Worm (Caenorhabditis elegans) whole organism, L3 larva: Measurements from ENCODE around the gene mps-4.
A peak's percentile ranks its signal among the peaks of the same experiment; 100 is the strongest.

ENCODE experiments used
- R02D3.7 ChIP-seq: fragments of 150-350 bp; optimal IDR thresholded peaks from 2 replicates; lab custom pipeline; 2014; ENCODE audit warnings: missing biosample characterization, missing genetic modification characterization
- aly-2 ChIP-seq: fragments of 150-350 bp; optimal IDR thresholded peaks from 2 replicates; lab custom pipeline; 2014; ENCODE audit warnings: missing biosample characterization, missing genetic modification characterization
- ama-1 ChIP-seq: fragments of 150-350 bp; optimal IDR thresholded peaks from 2 replicates; lab custom pipeline; 2018
- ceh-28 ChIP-seq: fragments of 150-350 bp; optimal IDR thresholded peaks from 2 replicates; lab custom pipeline; 2014; ENCODE audit warnings: missing biosample characterization, missing genetic modification reagents, missing genetic modification characterization
- ceh-82 ChIP-seq: fragments of 150-350 bp; optimal IDR thresholded peaks from 2 replicates; lab custom pipeline; 2014; ENCODE audit warnings: missing biosample characterization, missing genetic modification characterization
- ceh-9 ChIP-seq: sonication (generic microtip); optimal IDR thresholded peaks from 2 replicates; lab custom pipeline; 2018; ENCODE audit warnings: missing biosample characterization, missing genetic modification characterization
- daf-12 ChIP-seq: fragments of 150-350 bp; optimal IDR thresholded peaks from 2 replicates; lab custom pipeline; 2014; ENCODE audit warnings: missing biosample characterization, missing genetic modification reagents, missing genetic modification characterization
- egl-27 ChIP-seq: sonication (generic microtip); optimal IDR thresholded peaks from 4 replicates; lab custom pipeline; 2017; ENCODE audit warnings: missing biosample characterization, missing genetic modification reagents, missing genetic modification characterization
- egl-5 ChIP-seq: fragments of 150-350 bp; optimal IDR thresholded peaks from 2 replicates; lab custom pipeline; 2017; ENCODE audit warnings: missing biosample characterization, missing genetic modification reagents, missing genetic modification characterization, inconsistent platforms
- elt-1 ChIP-seq: fragments of 150-350 bp; optimal IDR thresholded peaks from 2 replicates; lab custom pipeline; 2014; ENCODE audit warnings: missing biosample characterization, missing genetic modification characterization
- elt-2 ChIP-seq: sonication (generic microtip); optimal IDR thresholded peaks from 2 replicates; lab custom pipeline; 2016; ENCODE audit warnings: missing genetic modification reagents, mild to moderate bottlenecking, missing genetic modification characterization, missing compliant biosample characterization
- elt-3 ChIP-seq, 3 experiments: fragments of 150-350 bp in 1 of 3; sonication (generic microtip) in 2 of 3; optimal IDR thresholded peaks; 2 replicates in 2 of 3; 4 replicates in 1 of 3; lab custom pipeline; 2014 to 2017; ENCODE audit warnings: missing biosample characterization in 3 of 3, missing genetic modification characterization in 3 of 3
- fkh-2 ChIP-seq: fragments of 150-350 bp; optimal IDR thresholded peaks from 2 replicates; lab custom pipeline; 2014; ENCODE audit warnings: missing biosample characterization, missing genetic modification reagents, missing genetic modification characterization
- fos-1 ChIP-seq: fragments of 150-350 bp; optimal IDR thresholded peaks from 2 replicates; lab custom pipeline; 2014; ENCODE audit warnings: missing biosample characterization, missing genetic modification characterization
- hmg-11 ChIP-seq: sonication (generic microtip); optimal IDR thresholded peaks from 2 replicates; lab custom pipeline; 2016; ENCODE audit warnings: missing genetic modification characterization, missing compliant biosample characterization
- jun-1 ChIP-seq: fragments of 150-350 bp; optimal IDR thresholded peaks from 2 replicates; lab custom pipeline; 2014; ENCODE audit warnings: missing biosample characterization, missing genetic modification reagents, missing genetic modification characterization
- lin-15B ChIP-seq: fragments of 150-350 bp; optimal IDR thresholded peaks from 2 replicates; lab custom pipeline; 2014; ENCODE audit warnings: missing biosample characterization, missing genetic modification characterization
- lin-39 ChIP-seq: fragments of 150-350 bp; optimal IDR thresholded peaks from 2 replicates; lab custom pipeline; 2018; ENCODE audit warnings: missing biosample characterization, missing genetic modification reagents, missing genetic modification characterization
- lsy-12 ChIP-seq: sonication (generic microtip); optimal IDR thresholded peaks from 2 replicates; lab custom pipeline; 2016; ENCODE audit warnings: mild to moderate bottlenecking, missing genetic modification characterization, missing compliant biosample characterization
- mdl-1 ChIP-seq: fragments of 150-350 bp; optimal IDR thresholded peaks from 2 replicates; lab custom pipeline; 2014; ENCODE audit warnings: missing biosample characterization, missing genetic modification characterization
- mml-1 ChIP-seq: fragments of 150-350 bp; sonication (generic microtip); optimal IDR thresholded peaks from 3 replicates; lab custom pipeline; 2014; ENCODE audit warnings: missing biosample characterization, missing genetic modification characterization
- nfya-1 ChIP-seq: sonication (generic microtip); optimal IDR thresholded peaks from 2 replicates; lab custom pipeline; 2017; ENCODE audit warnings: missing genetic modification characterization, mild to moderate bottlenecking, missing compliant biosample characterization, antibody characterized with exemption, moderate library complexity; ENCODE audit not compliant: insufficient read depth
- nhr-11 ChIP-seq: fragments of 150-350 bp; optimal IDR thresholded peaks from 2 replicates; lab custom pipeline; 2014; ENCODE audit warnings: missing biosample characterization, missing genetic modification characterization
- nhr-12 ChIP-seq: fragments of 150-350 bp; optimal IDR thresholded peaks from 2 replicates; lab custom pipeline; 2014; ENCODE audit warnings: missing biosample characterization, missing genetic modification characterization
- nhr-23 ChIP-seq: fragments of 150-350 bp; optimal IDR thresholded peaks from 2 replicates; lab custom pipeline; 2014; ENCODE audit warnings: missing biosample characterization, missing genetic modification reagents, missing genetic modification characterization
- nhr-237 ChIP-seq: fragments of 150-350 bp; optimal IDR thresholded peaks from 2 replicates; lab custom pipeline; 2014; ENCODE audit warnings: missing biosample characterization, missing genetic modification characterization
- nhr-25 ChIP-seq: sonication (generic microtip); optimal IDR thresholded peaks from 2 replicates; lab custom pipeline; 2017; ENCODE audit warnings: missing biosample characterization, missing genetic modification characterization
- nhr-28 ChIP-seq: fragments of 150-350 bp; optimal IDR thresholded peaks from 2 replicates; lab custom pipeline; 2014; ENCODE audit warnings: missing biosample characterization, missing genetic modification characterization
- nhr-43 ChIP-seq: sonication (generic microtip); optimal IDR thresholded peaks from 2 replicates; lab custom pipeline; 2016; ENCODE audit warnings: mild to moderate bottlenecking, missing genetic modification characterization, missing compliant biosample characterization; ENCODE audit not compliant: poor library complexity, severe bottlenecking
- nhr-67 ChIP-seq: fragments of 150-350 bp; optimal IDR thresholded peaks from 2 replicates; lab custom pipeline; 2014; ENCODE audit warnings: missing biosample characterization, missing genetic modification characterization
- nhr-76 ChIP-seq: fragments of 150-350 bp; sonication (generic microtip); optimal IDR thresholded peaks from 5 replicates; lab custom pipeline; 2014; ENCODE audit warnings: missing biosample characterization, missing genetic modification characterization
- nhr-77 ChIP-seq: fragments of 150-350 bp; optimal IDR thresholded peaks from 2 replicates; lab custom pipeline; 2014; ENCODE audit warnings: missing biosample characterization, missing genetic modification characterization
- pha-4 ChIP-seq: fragments of 150-350 bp; optimal IDR thresholded peaks from 2 replicates; lab custom pipeline; 2014; ENCODE audit warnings: missing biosample characterization, missing genetic modification reagents, missing genetic modification characterization
- pqm-1 ChIP-seq: fragments of 150-350 bp; optimal IDR thresholded peaks from 2 replicates; lab custom pipeline; 2017; ENCODE audit warnings: missing biosample characterization, missing genetic modification characterization, inconsistent platforms
- sea-2 ChIP-seq: fragments of 150-350 bp; sonication (generic microtip); optimal IDR thresholded peaks from 4 replicates; lab custom pipeline; 2014; ENCODE audit warnings: missing biosample characterization, missing genetic modification reagents, missing genetic modification characterization
- skn-1 ChIP-seq: fragments of 150-350 bp; optimal IDR thresholded peaks from 2 replicates; lab custom pipeline; 2014; ENCODE audit warnings: missing biosample characterization, missing genetic modification characterization
- snpc-4 ChIP-seq: fragments of 150-350 bp; optimal IDR thresholded peaks from 2 replicates; lab custom pipeline; 2014; ENCODE audit warnings: missing biosample characterization, missing genetic modification characterization
- tbx-2 ChIP-seq: sonication (generic microtip); optimal IDR thresholded peaks from 2 replicates; lab custom pipeline; 2016; ENCODE audit warnings: mild to moderate bottlenecking, missing genetic modification characterization, missing compliant biosample characterization
- unc-39 ChIP-seq: sonication (generic microtip); optimal IDR thresholded peaks from 4 replicates; lab custom pipeline; 2017; ENCODE audit warnings: missing biosample characterization, missing genetic modification characterization
- zag-1 ChIP-seq: fragments of 150-350 bp; optimal IDR thresholded peaks from 2 replicates; lab custom pipeline; 2014; ENCODE audit warnings: missing biosample characterization, missing genetic modification characterization
- ztf-11 ChIP-seq: fragments of 150-350 bp; optimal IDR thresholded peaks from 2 replicates; lab custom pipeline; 2014; ENCODE audit warnings: missing biosample characterization, missing genetic modification characterization

The mps-4 gene

ce11 chrIII:8271676-8272225, at the start of gene mps-4, which contains the start of gene F09G8.10:
Gene mps-4, minus strand, starts transcription at chrIII:8271776.
Gene F09G8.10, minus strand, starts transcription at chrIII:8272175.
- TF ChIP-seq egl-27 (tag; lab: Kevin White, UChicago): no peak
- TF ChIP-seq elt-2: no peak
- no peak for TF ChIP-seq skn-1 (tag; lab: Kevin White, UChicago)

ce11 chrIII:8321225-8321624, 49.6 kb upstream of the mps-4 start:
- TF ChIP-seq nfya-1 (tag; lab: Kevin White, UChicago) (peak; percentile 3), sea-2 (GFP tag; lab: Kevin White, UChicago) (no peak)
- TF ChIP-seq, all 47 proteins: peak for 1

- no peak for TF ChIP-seq snpc-4
These were observed 48.6 kb upstream of the mps-4 start, which contains the start of gene F10E9.10 for ce11 chrIII:8320183-8320582. Gene F10E9.10, minus strand, starts transcription at chrIII:8320283.

ce11 chrIII:8319100-8319499, 47.5 kb upstream of the mps-4 start, which contains the start of gene F10E9.11:
Gene F10E9.11, minus strand, starts transcription at chrIII:8319260.
- TF ChIP-seq daf-12 (tag; lab: Kevin White, UChicago) (no peak), nhr-43 (tag; lab: Kevin White, UChicago) (peak; percentile 83), zag-1 (tag; lab: Kevin White, UChicago) (no peak), ceh-9 (tag; lab: Kevin White, UChicago) (no peak), elt-1 (tag; lab: Kevin White, UChicago) (no peak), nhr-77 (no peak), elt-2 (peak; percentile 2), fkh-2 (no peak), snpc-4 (peak; percentile 76), sea-2 (GFP tag; lab: Kevin White, UChicago) (no peak), ama-1 (lab: Kevin White, UChicago) (peak; percentile 20), ceh-82 (no peak), elt-3 (tag; optimal IDR thresholded peaks at IDR 0.05; lab: Kevin White, UChicago) (no peak), jun-1 (tag; lab: Kevin White, UChicago) (no peak), unc-39 (tag; lab: Kevin White, UChicago) (no peak), R02D3.7 (peak; percentile 55), lin-15B (tag; lab: Kevin White, UChicago) (peak; percentile 84), nhr-67 (tag; lab: Kevin White, UChicago) (no peak), nhr-28 (tag; lab: Kevin White, UChicago) (no peak), nhr-76 (no peak), egl-5 (tag; lab: Kevin White, UChicago) (peak; percentile 64), aly-2 (tag; lab: Kevin White, UChicago) (no peak), mml-1 (tag; lab: Kevin White, UChicago) (no peak), nhr-25 (tag; lab: Kevin White, UChicago) (peak; percentile 76), nhr-11 (tag; lab: Kevin White, UChicago) (no peak), tbx-2 (tag; lab: Kevin White, UChicago) (no peak), lin-39 (tag; lab: Kevin White, UChicago) (peak; percentile 40), ztf-11 (no peak), fos-1 (tag; lab: Kevin White, UChicago) (no peak), nhr-23 (tag; lab: Kevin White, UChicago) (peak; percentile 84), mdl-1 (tag; lab: Kevin White, UChicago) (no peak), nhr-237 (tag; lab: Kevin White, UChicago) (no peak), nhr-12 (tag; lab: Kevin White, UChicago) (no peak), pqm-1 (tag; lab: Kevin White, UChicago) (peak; percentile 2), pha-4 (tag; lab: Kevin White, UChicago) (peak; percentile 84), hmg-11 (peak; percentile 61), lsy-12 (tag; lab: Kevin White, UChicago) (peak; percentile 50), nfya-1 (tag; lab: Kevin White, UChicago) (peak; percentile 86), ceh-28 (tag; lab: Kevin White, UChicago) (peak; percentile 26)
